Worm (Caenorhabditis elegans): ENCODE data around the gene mac-1.

DNA sequence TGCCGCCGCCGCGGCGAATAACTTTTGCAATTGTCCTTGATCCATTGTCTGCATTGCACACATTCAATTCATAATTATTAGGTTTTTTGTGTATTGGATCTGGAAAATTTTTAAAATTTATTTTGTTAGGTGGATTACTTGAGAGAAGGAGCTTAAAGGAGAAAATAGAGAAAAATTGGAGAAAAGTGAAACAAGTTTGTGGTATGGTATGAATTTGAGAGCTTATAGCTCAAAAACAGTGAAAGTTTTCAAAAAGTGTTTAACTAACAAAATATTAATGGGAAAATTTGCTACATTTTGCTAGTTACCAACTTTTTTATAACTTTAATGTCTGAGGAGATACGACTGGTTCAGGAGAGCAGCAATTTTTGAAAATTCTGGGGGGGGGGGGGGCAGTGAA lies 35.0 kb downstream of the mac-1 start, which contains the start of gene ztf-22:
- no peak for TF ChIP-seq med-1 (GFP tag; optimal IDR thresholded peaks at IDR 0.05; ENCODE audit: insufficient read depth)
- no peak for TF ChIP-seq ztf-29 (GFP tag; IDR thresholded peaks at IDR 0.05)
- TF ChIP-seq ztf-23 (GFP tag; IDR thresholded peaks at IDR 0.05), result no peak
- no peak for TF ChIP-seq T22C8.4 (GFP tag; IDR thresholded peaks at IDR 0.05)
- no peak for TF ChIP-seq cog-1 (tag; optimal IDR thresholded peaks at IDR 0.05)
- no peak for TF ChIP-seq klf-2 (GFP tag; conservative IDR thresholded peaks at IDR 0.05)
